Fruit fly (Drosophila melanogaster): ENCODE data around the gene Taf10b.
A peak's percentile ranks its signal among the peaks of the same experiment; 100 is the strongest.

The Taf10b gene

dm6 chr2L:2769476-2770185, 2.0 kb upstream of the Taf10b start, which contains the start of the genes colt and HINT1 (continued):
- TF ChIP-seq Dad (GFP tag; optimal IDR thresholded peaks at IDR 0.05) (no peak), CG31224 (GFP tag; IDR thresholded peaks at IDR 0.05) (no peak), CG13624 (GFP tag; optimal IDR thresholded peaks at IDR 0.05) (no peak), CG18011 (GFP tag; optimal IDR thresholded peaks at IDR 0.05) (no peak), wek (GFP tag; optimal IDR thresholded peaks at IDR 0.05) (peak; percentile 82), HmgZ (tag; optimal IDR thresholded peaks at IDR 0.05) (peak; percentile 50), crol (GFP tag; IDR thresholded peaks at IDR 0.05) (no peak), B-H1 (GFP tag; IDR thresholded peaks at IDR 0.05) (no peak), CG18764 (GFP tag; optimal IDR thresholded peaks at IDR 0.05) (no peak), esg (GFP tag; conservative IDR thresholded peaks at IDR 0.05) (no peak), ftz-f1 (GFP tag; optimal IDR thresholded peaks at IDR 0.05) (no peak), chinmo (GFP tag; IDR thresholded peaks at IDR 0.05; ENCODE audit: partially characterized antibody) (0 out of 4 replicates have a peak, but pooled peaks have one; percentile 46), lmd (GFP tag; IDR thresholded peaks at IDR 0.05) (no peak), slbo (GFP tag; IDR thresholded peaks at IDR 0.05) (peak; percentile 9; the same call in 1 of the 2 replicates), CG31365 (tag; optimal IDR thresholded peaks at IDR 0.05) (no peak), CG3163 (GFP tag; optimal IDR thresholded peaks at IDR 0.05) (no peak), CG4707 (GFP tag; optimal IDR thresholded peaks at IDR 0.05) (no peak), CG10979 (tag; optimal IDR thresholded peaks at IDR 0.05) (peak; percentile 37), gsb-n (tag; optimal IDR thresholded peaks at IDR 0.05) (peak; percentile 28), inv (GFP tag; IDR thresholded peaks at IDR 0.05; ENCODE audit: partially characterized antibody) (no peak; the same call in 1 of the 2 replicates), Trl (optimal IDR thresholded peaks at IDR 0.05) (no peak), Trl (GFP tag; optimal IDR thresholded peaks at IDR 0.05) (no peak), dm (GFP tag; optimal IDR thresholded peaks at IDR 0.05) (no peak), Fer2 (tag; optimal IDR thresholded peaks at IDR 0.05) (peak; percentile 1), CG15479 (GFP tag; optimal IDR thresholded peaks at IDR 0.05) (peak; percentile 20), CG4854 (GFP tag; optimal IDR thresholded peaks at IDR 0.05) (no peak), Side (GFP tag; optimal IDR thresholded peaks at IDR 0.05) (no peak), knrl (GFP tag; IDR thresholded peaks at IDR 0.05; ENCODE audit: partially characterized antibody) (peak; percentile 36; the same call in 1 of the 3 replicates), CrebB (tag; optimal IDR thresholded peaks at IDR 0.05) (no peak), MESR4 (GFP tag; optimal IDR thresholded peaks at IDR 0.05) (peak; percentile 96), CG13287 (GFP tag; IDR thresholded peaks at IDR 0.05; ENCODE audit: partially characterized antibody) (peak; percentile 61; the same call in 1 of the 2 replicates), lab (GFP tag; optimal IDR thresholded peaks at IDR 0.05) (peak; percentile 15), CG9932 (GFP tag; IDR thresholded peaks at IDR 0.05) (peak; percentile 33; the same call in 1 of the 2 replicates), unpg (GFP tag; optimal IDR thresholded peaks at IDR 0.05) (no peak), fd3F (GFP tag; optimal IDR thresholded peaks at IDR 0.05) (no peak), CG14441 (GFP tag; IDR thresholded peaks at IDR 0.05) (peak; percentile 37; the same call in 1 of the 2 replicates), Hey (tag; optimal IDR thresholded peaks at IDR 0.05) (no peak), CG7372 (GFP tag; IDR thresholded peaks at IDR 0.05) (no peak), CG4282 (GFP tag; optimal IDR thresholded peaks at IDR 0.05) (no peak), eve (GFP tag; optimal IDR thresholded peaks at IDR 0.05) (no peak), CG7556 (GFP tag; optimal IDR thresholded peaks at IDR 0.05) (no peak), NC2α (GFP tag; optimal IDR thresholded peaks at IDR 0.05) (no peak), CG18619 (GFP tag; optimal IDR thresholded peaks at IDR 0.05) (no peak), CG10267 (tag; optimal IDR thresholded peaks at IDR 0.05) (peak; percentile 45), CG12769 (tag; optimal IDR thresholded peaks at IDR 0.05) (no peak), CG18476 (GFP tag; optimal IDR thresholded peaks at IDR 0.05) (no peak), Six4 (GFP tag; optimal IDR thresholded peaks at IDR 0.05) (no peak), ems (GFP tag; optimal IDR thresholded peaks at IDR 0.05) (peak; percentile 25), CG15011 (GFP tag; optimal IDR thresholded peaks at IDR 0.05) (no peak), CG4404 (GFP tag; IDR thresholded peaks at IDR 0.05) (no peak)

Data from whole organism, embryonic.